Fruit fly (Drosophila melanogaster): Measurements from ENCODE around the gene hzg.

DNA sequence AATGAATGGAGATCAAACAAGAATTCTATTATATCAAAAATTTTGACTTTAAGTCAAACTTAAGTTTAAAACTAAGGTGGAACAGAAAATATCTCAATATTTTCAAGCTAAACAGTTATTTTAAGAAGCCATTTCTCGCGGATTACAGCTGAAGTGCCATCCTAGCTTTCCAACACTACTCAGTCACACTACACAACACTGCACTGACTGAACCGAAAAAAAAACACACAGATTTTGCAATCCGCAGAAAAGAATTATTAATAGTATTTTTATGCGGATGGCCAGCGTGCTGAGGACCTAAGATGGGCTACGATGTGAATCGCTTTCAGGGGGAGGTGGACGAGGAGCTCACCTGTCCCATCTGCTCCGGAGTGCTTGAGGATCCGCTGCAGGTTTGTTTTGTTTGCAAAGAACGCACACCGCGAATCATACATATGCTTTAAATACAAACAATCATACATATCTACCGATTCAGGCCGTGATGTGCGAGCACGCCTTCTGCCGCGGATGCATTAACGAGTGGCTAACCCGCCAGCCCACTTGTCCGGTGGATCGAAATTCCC is 48.0 kb downstream of the hzg start, which contains the start of gene elgi:
- TF ChIP-seq trem (tag; optimal IDR thresholded peaks at IDR 0.05) (peak; percentile 18), E2f1 (GFP tag; IDR thresholded peaks at IDR 0.05) (no peak), otp (GFP tag; IDR thresholded peaks at IDR 0.05) (no peak), CG7963 (GFP tag; IDR thresholded peaks at IDR 0.05; ENCODE audit: partially characterized antibody) (no peak)
